Fruit fly (Drosophila melanogaster) whole organism, embryonic: ENCODE measurements around the gene CG15530.

Experiments used
- Ada2b ChIP-seq: fragments of 200-800 bp; sonication (Bioruptor generic); IDR thresholded peaks from 2 replicates; pipeline ENCODE4 v1.3.6; 2022; ENCODE audit warnings: missing biosample characterization, missing genetic modification characterization
- Asciz ChIP-seq: fragments of 200-800 bp; sonication (Bioruptor generic); optimal IDR thresholded peaks from 2 replicates; lab custom pipeline; 2017; ENCODE audit warnings: missing biosample characterization, mild to moderate bottlenecking, missing genetic modification characterization, missing genetic modification reagents
- CG11398 ChIP-seq: fragments of 200-800 bp; sonication (Bioruptor generic); optimal IDR thresholded peaks from 2 replicates; lab custom pipeline; 2016; ENCODE audit warnings: missing biosample characterization, missing genetic modification characterization
- CG12104 ChIP-seq: fragments of 200-800 bp; sonication (Bioruptor generic); optimal IDR thresholded peaks from 3 replicates; lab custom pipeline; 2016; ENCODE audit warnings: missing biosample characterization, missing genetic modification characterization
- CG12236 ChIP-seq: fragments of 200-800 bp; sonication (Bioruptor generic); optimal IDR thresholded peaks from 2 replicates; lab custom pipeline; 2016; ENCODE audit warnings: missing biosample characterization, missing genetic modification characterization
- CG13624 ChIP-seq: fragments of 200-800 bp; sonication (Bioruptor generic); optimal IDR thresholded peaks from 2 replicates; lab custom pipeline; 2016; ENCODE audit warnings: missing biosample characterization, missing genetic modification characterization
- CG13775 ChIP-seq: fragments of 200-800 bp; sonication (Bioruptor generic); optimal IDR thresholded peaks from 3 replicates; lab custom pipeline; 2017; ENCODE audit warnings: missing biosample characterization, mild to moderate bottlenecking, missing genetic modification characterization
- CG15479 ChIP-seq: fragments of 200-800 bp; sonication (Bioruptor generic); optimal IDR thresholded peaks from 3 replicates; lab custom pipeline; 2019; ENCODE audit warnings: missing biosample characterization, mild to moderate bottlenecking, missing genetic modification characterization, moderate library complexity
- CG17829 ChIP-seq: fragments of 200-800 bp; optimal IDR thresholded peaks from 2 replicates; lab custom pipeline; 2019; ENCODE audit warnings: missing biosample characterization, mild to moderate bottlenecking, missing genetic modification characterization, moderate library complexity
- CG18262 ChIP-seq: fragments of 200-800 bp; optimal IDR thresholded peaks from 3 replicates; lab custom pipeline; 2019; ENCODE audit warnings: missing biosample characterization, mild to moderate bottlenecking, missing genetic modification characterization, moderate library complexity
- CG2202 ChIP-seq: fragments of 200-800 bp; sonication (Bioruptor generic); optimal IDR thresholded peaks from 2 replicates; lab custom pipeline; 2018; ENCODE audit warnings: missing biosample characterization, mild to moderate bottlenecking, missing genetic modification characterization
- CG2889 ChIP-seq: fragments of 200-800 bp; sonication (Bioruptor generic); IDR thresholded peaks from 3 replicates; pipeline ENCODE4 v1.3.6; 2022; ENCODE audit warnings: missing biosample characterization, missing genetic modification characterization
- CG30020 ChIP-seq: fragments of 200-800 bp; optimal IDR thresholded peaks from 2 replicates; lab custom pipeline; 2019; ENCODE audit warnings: missing biosample characterization, mild to moderate bottlenecking, missing genetic modification characterization, moderate library complexity
- CG3847 ChIP-seq: fragments of 200-800 bp; sonication (Bioruptor generic); IDR thresholded peaks from 2 replicates; pipeline ENCODE4 v1.3.6; 2022; ENCODE audit warnings: missing biosample characterization, missing genetic modification characterization
- CG43689 ChIP-seq: fragments of 200-800 bp; sonication (Bioruptor generic); IDR thresholded peaks from 2 replicates; pipeline ENCODE4 v1.3.6; 2022; ENCODE audit warnings: missing biosample characterization, missing genetic modification characterization
- CG4617 ChIP-seq: fragments of 200-800 bp; sonication (Bioruptor generic); optimal IDR thresholded peaks from 3 replicates; lab custom pipeline; 2016; ENCODE audit warnings: missing biosample characterization, missing genetic modification characterization, borderline replicate concordance
- CG4707 ChIP-seq: fragments of 200-800 bp; sonication (Bioruptor generic); optimal IDR thresholded peaks from 2 replicates; lab custom pipeline; 2018; ENCODE audit warnings: missing biosample characterization, mild to moderate bottlenecking, missing genetic modification characterization, moderate library complexity
- CTCF ChIP-seq: fragments of 200-800 bp; sonication (Bioruptor generic); optimal IDR thresholded peaks from 2 replicates; lab custom pipeline; 2017; ENCODE audit warnings: missing biosample characterization, mild to moderate bottlenecking, missing genetic modification characterization, moderate library complexity
- CoRest ChIP-seq: fragments of 200-800 bp; sonication (Bioruptor generic); optimal IDR thresholded peaks from 3 replicates; lab custom pipeline; 2018; ENCODE audit warnings: missing biosample characterization, mild to moderate bottlenecking, missing genetic modification characterization, moderate library complexity
- Doc2 ChIP-seq: fragments of 200-800 bp; sonication (Bioruptor generic); IDR thresholded peaks from 2 replicates; pipeline ENCODE4 v1.3.6; 2022; ENCODE audit warnings: missing biosample characterization, missing genetic modification characterization
- Doc3 ChIP-seq: fragments of 200-800 bp; sonication (Bioruptor generic); IDR thresholded peaks from 3 replicates; pipeline ENCODE4 v1.3.6; 2022; ENCODE audit warnings: missing biosample characterization, missing genetic modification characterization; ENCODE audit not compliant: partially characterized antibody
- E2f2 ChIP-seq: fragments of 200-800 bp; sonication (Bioruptor generic); IDR thresholded peaks from 2 replicates; pipeline ENCODE4 v1.3.6; 2022; ENCODE audit warnings: missing biosample characterization, missing genetic modification characterization
- H15 ChIP-seq: fragments of 200-800 bp; sonication (Bioruptor generic); IDR thresholded peaks from 3 replicates; pipeline ENCODE4 v1.3.6; 2022; ENCODE audit warnings: missing biosample characterization, missing genetic modification characterization
- HLH3B ChIP-seq: fragments of 200-800 bp; sonication (Bioruptor generic); IDR thresholded peaks from 2 replicates; pipeline ENCODE4 v1.3.6; 2022; ENCODE audit warnings: missing biosample characterization, missing genetic modification characterization
- Hr78 ChIP-seq, 2 experiments: fragments of 200-800 bp in 1 of 2; fragments of >200 bp in 1 of 2; sonication (Bioruptor generic) in 1 of 2; optimal IDR thresholded peaks; 2 replicates each; lab custom pipeline; 2017 to 2019; ENCODE audit warnings: missing biosample characterization in 2 of 2, missing genetic modification characterization in 2 of 2, mild to moderate bottlenecking in 1 of 2, moderate library complexity in 1 of 2
- MESR4 ChIP-seq: fragments of 200-800 bp; sonication (Bioruptor generic); optimal IDR thresholded peaks from 2 replicates; lab custom pipeline; 2018; ENCODE audit warnings: missing biosample characterization, mild to moderate bottlenecking, missing genetic modification characterization, moderate library complexity
- NC2β ChIP-seq: fragments of 200-800 bp; sonication (Bioruptor generic); optimal IDR thresholded peaks from 2 replicates; lab custom pipeline; 2016; ENCODE audit warnings: missing biosample characterization, missing genetic modification characterization
- Ravus ChIP-seq: fragments of 200-800 bp; sonication (Bioruptor generic); IDR thresholded peaks from 2 replicates; pipeline ENCODE4 v1.3.6; 2022; ENCODE audit warnings: missing biosample characterization, missing genetic modification characterization
- Sox100B ChIP-seq: fragments of 200-800 bp; sonication (Bioruptor generic); optimal IDR thresholded peaks from 3 replicates; lab custom pipeline; 2018; ENCODE audit warnings: missing biosample characterization, mild to moderate bottlenecking, missing genetic modification characterization
- abd-A ChIP-seq: fragments of 200-800 bp; sonication (Bioruptor generic); optimal IDR thresholded peaks from 3 replicates; lab custom pipeline; 2019; ENCODE audit warnings: missing biosample characterization, mild to moderate bottlenecking, missing genetic modification characterization, moderate library complexity
- bigmax ChIP-seq: fragments of 200-800 bp; sonication (Bioruptor generic); optimal IDR thresholded peaks from 2 replicates; lab custom pipeline; 2018; ENCODE audit warnings: missing biosample characterization, mild to moderate bottlenecking, missing genetic modification characterization
- caup ChIP-seq: fragments of 200-800 bp; sonication (Bioruptor generic); optimal IDR thresholded peaks from 3 replicates; lab custom pipeline; 2017; ENCODE audit warnings: missing biosample characterization, mild to moderate bottlenecking, missing genetic modification characterization, moderate library complexity; ENCODE audit not compliant: severe bottlenecking
- chm ChIP-seq: fragments of 200-800 bp; sonication (Bioruptor generic); IDR thresholded peaks from 2 replicates; pipeline ENCODE4 v1.3.6; 2022; ENCODE audit warnings: missing biosample characterization, missing genetic modification characterization
- da ChIP-seq: fragments of 200-800 bp; sonication (Bioruptor generic); optimal IDR thresholded peaks from 2 replicates; lab custom pipeline; 2016; ENCODE audit warnings: missing biosample characterization, missing genetic modification characterization
- dmrt99B ChIP-seq: fragments of 200-800 bp; sonication (Bioruptor generic); optimal IDR thresholded peaks from 2 replicates; lab custom pipeline; 2018; ENCODE audit warnings: missing biosample characterization, mild to moderate bottlenecking, missing genetic modification characterization, moderate library complexity
- dysf ChIP-seq: fragments of 200-800 bp; sonication (Bioruptor generic); IDR thresholded peaks from 3 replicates; pipeline ENCODE4 v1.3.6; 2022; ENCODE audit warnings: missing biosample characterization, missing genetic modification characterization
- eyg ChIP-seq: fragments of 200-800 bp; sonication (Bioruptor generic); optimal IDR thresholded peaks from 3 replicates; lab custom pipeline; 2016; ENCODE audit warnings: missing biosample characterization, missing genetic modification characterization
- fru ChIP-seq: fragments of >200 bp; optimal IDR thresholded peaks from 2 replicates; lab custom pipeline; 2017
- grn ChIP-seq: fragments of 200-800 bp; sonication (Bioruptor generic); optimal IDR thresholded peaks from 3 replicates; lab custom pipeline; 2017; ENCODE audit warnings: missing biosample characterization, missing genetic modification characterization
- ind ChIP-seq: fragments of 200-800 bp; sonication (Bioruptor generic); optimal IDR thresholded peaks from 3 replicates; lab custom pipeline; 2016; ENCODE audit warnings: missing biosample characterization, missing genetic modification characterization
- inv ChIP-seq: fragments of 200-800 bp; sonication (Bioruptor generic); IDR thresholded peaks from 2 replicates; pipeline ENCODE4 v1.3.6; 2022; ENCODE audit warnings: missing biosample characterization, missing genetic modification characterization; ENCODE audit not compliant: partially characterized antibody
- nerfin-1 ChIP-seq: fragments of 200-800 bp; sonication (Bioruptor generic); optimal IDR thresholded peaks from 3 replicates; lab custom pipeline; 2019; ENCODE audit warnings: missing biosample characterization, mild to moderate bottlenecking, missing genetic modification characterization, moderate library complexity
- p53 ChIP-seq: fragments of 200-800 bp; sonication (Bioruptor generic); optimal IDR thresholded peaks from 2 replicates; lab custom pipeline; 2016; ENCODE audit warnings: missing biosample characterization, missing genetic modification characterization
- prd ChIP-seq, 3 experiments: fragments of >200 bp in 2 of 3; fragments of 200-800 bp in 1 of 3; sonication (Bioruptor generic) in 1 of 3; optimal IDR thresholded peaks in 2 of 3; IDR thresholded peaks in 1 of 3; 2 replicates in 2 of 3; 3 replicates in 1 of 3; pipeline versions ENCODE4 v1.3.6 to Lab custom; 2017 to 2022; ENCODE audit warnings: missing biosample characterization in 1 of 3, missing genetic modification characterization in 1 of 3
- sc ChIP-seq, 3 experiments: fragments of >200 bp in 2 of 3; fragments of 200-800 bp in 1 of 3; sonication (Bioruptor generic) in 1 of 3; optimal IDR thresholded peaks; 2 replicates in 2 of 3; 3 replicates in 1 of 3; lab custom pipeline; 2017; ENCODE audit warnings: mild to moderate bottlenecking in 1 of 3, missing biosample characterization in 1 of 3, missing genetic modification characterization in 1 of 3, missing genetic modification reagents in 1 of 3
- sna ChIP-seq: fragments of 200-800 bp; sonication (Bioruptor generic); IDR thresholded peaks from 2 replicates; pipeline ENCODE4 v1.3.6; 2022; ENCODE audit warnings: missing biosample characterization, missing genetic modification characterization; ENCODE audit not compliant: partially characterized antibody
- ssp ChIP-seq: fragments of 200-800 bp; sonication (Bioruptor generic); IDR thresholded peaks from 2 replicates; pipeline ENCODE4 v1.3.6; 2022; ENCODE audit warnings: missing biosample characterization, missing genetic modification characterization
- tap ChIP-seq: fragments of 200-800 bp; optimal IDR thresholded peaks from 3 replicates; lab custom pipeline; 2019; ENCODE audit warnings: missing biosample characterization, mild to moderate bottlenecking, missing genetic modification characterization, moderate library complexity
- tna ChIP-seq: fragments of 200-800 bp; sonication (Bioruptor generic); IDR thresholded peaks from 2 replicates; pipeline ENCODE4 v1.3.6; 2022; ENCODE audit warnings: missing biosample characterization, missing genetic modification characterization; ENCODE audit not compliant: partially characterized antibody
- wor ChIP-seq: fragments of 200-800 bp; sonication (Bioruptor generic); IDR thresholded peaks from 2 replicates; pipeline ENCODE4 v1.3.6; 2022; ENCODE audit warnings: missing biosample characterization, missing genetic modification characterization
- zfh2 ChIP-seq: fragments of 200-800 bp; sonication (Bioruptor generic); optimal IDR thresholded peaks from 2 replicates; lab custom pipeline; 2016; ENCODE audit warnings: missing biosample characterization, missing genetic modification characterization

The CG15530 gene

DNA sequence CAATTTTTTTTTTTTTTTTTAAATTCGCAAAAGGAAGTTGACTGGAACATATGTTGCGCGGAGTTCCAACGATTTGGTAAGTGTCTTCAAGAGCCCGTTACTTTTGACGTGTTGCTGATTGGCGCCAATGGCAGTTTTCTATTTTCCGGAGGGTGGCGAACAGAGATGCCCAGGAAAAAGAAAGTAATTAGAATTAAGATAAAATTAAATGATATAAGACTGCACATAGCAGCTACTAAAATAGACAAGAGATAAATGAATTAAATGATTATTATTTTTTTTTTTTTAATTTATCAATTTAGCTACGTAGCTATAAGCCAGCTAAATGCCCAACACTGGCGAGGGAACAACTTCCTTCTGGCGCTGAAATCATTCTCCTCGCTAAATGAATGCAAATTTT, 44.6 kb downstream of the CG15530 start (continued):
- no peak for TF ChIP-seq CG12104
- TF ChIP-seq CoRest (tag; lab: Kevin White, UChicago), result no peak
- TF ChIP-seq Doc2 (GFP tag; lab: Robert Waterston, UW), result no peak
- TF ChIP-seq CG30020 (tag; lab: Kevin White, UChicago), result no peak
- no peak for TF ChIP-seq wor (GFP tag; lab: Robert Waterston, UW)
- no peak for TF ChIP-seq caup (GFP tag; lab: Kevin White, UChicago)
- TF ChIP-seq MESR4 (GFP tag; lab: Kevin White, UChicago), result no peak
- TF ChIP-seq Hr78 (GFP tag; optimal IDR thresholded peaks at IDR 0.05; lab: Kevin White, UChicago), result no peak
- TF ChIP-seq H15, result 0 out of 3 replicates have a peak, but pooled peaks have one; percentile 14
- no peak for TF ChIP-seq CG4707 (GFP tag; lab: Kevin White, UChicago)
- TF ChIP-seq CG4617 (GFP tag; lab: Kevin White, UChicago), result no peak
- TF ChIP-seq grn (GFP tag; lab: Kevin White, UChicago), result no peak
- no peak for TF ChIP-seq CG17829
- no peak for TF ChIP-seq p53 (GFP tag; lab: Kevin White, UChicago)
- TF ChIP-seq CG13624 (GFP tag; lab: Kevin White, UChicago), result no peak
- TF ChIP-seq zfh2 (GFP tag; lab: Kevin White, UChicago), result no peak
- TF ChIP-seq HLH3B (GFP tag; lab: Robert Waterston, UW), result 0 out of 2 replicates have a peak, but pooled peaks have one; percentile 13
- TF ChIP-seq E2f2, result no peak
- TF ChIP-seq Ravus (GFP tag; lab: Robert Waterston, UW), result no peak
- no peak for TF ChIP-seq prd (optimal IDR thresholded peaks at IDR 0.05; lab: Kevin White, UChicago)
- TF ChIP-seq prd (GFP tag; IDR thresholded peaks at IDR 0.05; lab: Robert Waterston, UW), result peak; percentile 71; the same call in 2 of the 3 replicates
- no peak for TF ChIP-seq inv
- no peak for TF ChIP-seq Asciz
- TF ChIP-seq chm, result no peak
- TF ChIP-seq Sox100B (GFP tag; lab: Kevin White, UChicago), result peak; percentile 8
- no peak for TF ChIP-seq CG2889 (GFP tag; lab: Robert Waterston, UW)
- 0 out of 3 replicates have a peak, but pooled peaks have one; percentile 6 for TF ChIP-seq dysf (GFP tag; lab: Robert Waterston, UW)
- no peak for TF ChIP-seq CG12236 (GFP tag; lab: Kevin White, UChicago)
- no peak for TF ChIP-seq nerfin-1 (tag; lab: Kevin White, UChicago)
- no peak for TF ChIP-seq sna (GFP tag; lab: Robert Waterston, UW)
- TF ChIP-seq CTCF (GFP tag; lab: Kevin White, UChicago), result no peak
- no peak for TF ChIP-seq NC2β (GFP tag; lab: Kevin White, UChicago)
- TF ChIP-seq fru (lab: Kevin White, UChicago), result no peak
- TF ChIP-seq dmrt99B (tag; lab: Kevin White, UChicago), result peak; percentile 13
- TF ChIP-seq bigmax (GFP tag; lab: Kevin White, UChicago), result no peak
- no peak for TF ChIP-seq tap (tag; lab: Kevin White, UChicago)
- no peak for TF ChIP-seq Doc3 (GFP tag; lab: Robert Waterston, UW)
- TF ChIP-seq CG43689 (GFP tag; lab: Robert Waterston, UW), result no peak
- peak; percentile 33 for TF ChIP-seq CG18262
- no peak for TF ChIP-seq tna (GFP tag; lab: Robert Waterston, UW)
- TF ChIP-seq ind (GFP tag; lab: Kevin White, UChicago), result no peak
- TF ChIP-seq ssp, result no peak
- TF ChIP-seq CG3847 (GFP tag; lab: Robert Waterston, UW), result no peak
- TF ChIP-seq CG15479, result no peak
- TF ChIP-seq Ada2b (GFP tag; lab: Robert Waterston, UW), result no peak
- TF ChIP-seq sc (optimal IDR thresholded peaks at IDR 0.05; lab: Kevin White, UChicago), result no peak
- no peak for TF ChIP-seq sc (GFP tag; optimal IDR thresholded peaks at IDR 0.05; lab: Kevin White, UChicago)
- no peak for TF ChIP-seq CG11398 (GFP tag; lab: Kevin White, UChicago)
- peak; percentile 14 for TF ChIP-seq CG13775 (GFP tag; lab: Kevin White, UChicago)
- TF ChIP-seq CG2202 (tag; lab: Kevin White, UChicago), result no peak
- no peak for TF ChIP-seq eyg (GFP tag; lab: Kevin White, UChicago)
- no peak for TF ChIP-seq abd-A (tag; lab: Kevin White, UChicago)
- no peak for TF ChIP-seq da
